Fruit fly (Drosophila melanogaster) S2 (cell line): ENCODE data around the gene CG17239.

Experiments
- CG8478 ChIP-seq: fragments of >200 bp; optimal IDR thresholded peaks from 2 replicates; lab custom pipeline; 2018
- CTCF ChIP-seq, 2 experiments: fragments of >200 bp; optimal IDR thresholded peaks; 2 replicates each; lab custom pipeline; 2018

CG17239 gene

DNA sequence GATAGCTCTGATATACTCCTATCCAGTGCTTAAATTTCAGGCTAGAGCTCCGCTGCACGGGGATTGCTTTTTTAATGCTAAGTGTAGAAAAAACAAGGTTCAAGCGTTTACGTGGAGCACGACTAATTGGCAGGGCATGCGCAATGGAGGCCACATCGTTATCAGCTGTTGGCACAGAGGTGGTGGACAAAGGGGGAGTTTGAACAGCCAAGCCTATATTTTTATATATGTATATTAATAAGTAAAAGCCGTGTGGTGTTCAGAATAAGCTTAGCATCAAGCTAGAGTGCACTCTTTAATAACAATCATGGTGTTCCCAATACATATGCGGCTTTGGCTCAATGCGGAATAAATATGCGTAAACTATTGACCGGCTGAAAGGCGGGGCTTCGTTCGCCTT lies 39.7 kb downstream of the CG17239 start, which contains the start of gene CG15385:
TSS of gene CG15385 (minus strand) at position 94 of the 400 bp plus-strand sequence.
- TF ChIP-seq CTCF (optimal IDR thresholded peaks at IDR 0.05; lab: Kevin White, UChicago), result no peak
- TF ChIP-seq CG8478 (lab: Kevin White, UChicago), result no peak

- TF ChIP-seq CG8478 (lab: Kevin White, UChicago), result no peak
- no peak for TF ChIP-seq CTCF (optimal IDR thresholded peaks at IDR 0.05; lab: Kevin White, UChicago)
Observed at dm6 chr2L:2209002-2209401, 43.1 kb downstream of the CG17239 start, which contains the start of gene CG33124. Gene CG33124, minus strand, starts transcription at chr2L:2209102.

- TF ChIP-seq CTCF (optimal IDR thresholded peaks at IDR 0.05; lab: Kevin White, UChicago), result no peak
- TF ChIP-seq CG8478 (lab: Kevin White, UChicago), result no peak
Observed at dm6 chr2L:2206066-2206465, 46.1 kb downstream of the CG17239 start, which contains the start of gene CG31668. Gene CG31668, minus strand, starts transcription at chr2L:2206166.

DNA sequence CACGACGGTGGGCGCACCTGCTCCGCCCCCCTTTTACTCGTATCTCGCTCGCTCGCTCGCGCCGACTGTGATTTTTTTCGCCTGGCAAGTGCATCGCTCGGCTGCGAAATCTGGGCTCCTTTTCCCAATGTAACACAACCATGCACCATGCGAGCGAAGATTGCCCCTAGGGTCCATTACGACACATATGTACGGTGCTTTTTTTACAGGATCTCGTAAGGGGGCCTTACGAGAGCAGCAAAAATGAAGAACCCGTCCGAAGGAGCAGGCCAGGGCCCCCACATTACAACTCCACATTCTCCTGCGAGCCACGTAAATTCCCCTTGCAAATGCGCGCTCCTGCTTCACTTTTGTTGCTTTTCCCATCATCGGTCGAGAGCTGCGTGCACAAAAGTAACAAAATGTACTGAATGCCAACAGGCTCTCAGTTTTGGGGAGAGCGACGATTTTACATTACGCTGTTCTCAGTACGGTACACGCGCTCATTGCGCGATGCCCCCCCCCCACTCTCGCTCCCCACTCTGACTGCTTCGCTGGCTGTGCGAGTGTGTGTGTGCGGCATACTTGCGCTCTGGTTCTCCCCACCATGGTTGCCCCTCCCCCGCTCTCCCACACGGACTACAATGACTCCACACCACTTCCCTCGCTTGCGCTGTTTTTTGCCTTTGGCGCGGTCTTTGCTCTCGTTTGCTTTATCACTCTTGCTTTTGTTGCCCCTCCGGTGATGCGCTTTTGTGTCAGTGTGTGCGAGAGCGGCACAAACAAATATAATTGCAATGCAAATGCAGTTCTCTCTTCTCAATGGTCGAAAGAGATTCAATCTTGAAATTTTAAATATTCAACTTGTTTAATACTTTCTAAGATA lies 49.1 kb downstream of the CG17239 start:
- TF ChIP-seq CG8478 (lab: Kevin White, UChicago) (no peak), CTCF (optimal IDR thresholded peaks at IDR 0.05; lab: Kevin White, UChicago) (no peak)

- TF ChIP-seq CTCF (optimal IDR thresholded peaks at IDR 0.05; lab: Kevin White, UChicago) (no peak), CG8478 (lab: Kevin White, UChicago) (no peak)
Observed at dm6 chr2L:2202018-2202852, 49.9 kb downstream of the CG17239 start.
